Worm (Caenorhabditis elegans) whole organism, L2 larva: ENCODE results near the gene cal-3.

ENCODE experiments used
- C34F6.9 ChIP-seq: fragments of 150-350 bp; optimal IDR thresholded peaks from 2 replicates; lab custom pipeline; 2014; ENCODE audit warnings: missing biosample characterization, missing genetic modification characterization
- blmp-1 ChIP-seq: sonication (generic microtip); optimal IDR thresholded peaks from 2 replicates; lab custom pipeline; 2017; ENCODE audit warnings: missing genetic modification characterization, mild to moderate bottlenecking, missing compliant biosample characterization, antibody characterized with exemption, moderate library complexity; ENCODE audit not compliant: insufficient read depth
- crh-2 ChIP-seq: sonication (generic microtip); optimal IDR thresholded peaks from 2 replicates; lab custom pipeline; 2017; ENCODE audit warnings: missing biosample characterization, missing genetic modification characterization
- egl-27 ChIP-seq: sonication (generic microtip); optimal IDR thresholded peaks from 3 replicates; lab custom pipeline; 2017; ENCODE audit warnings: missing biosample characterization, missing genetic modification reagents, missing genetic modification characterization
- elt-1 ChIP-seq: fragments of 150-350 bp; optimal IDR thresholded peaks from 2 replicates; lab custom pipeline; 2014; ENCODE audit warnings: missing biosample characterization, missing genetic modification characterization
- nhr-10 ChIP-seq: sonication (generic microtip); optimal IDR thresholded peaks from 2 replicates; lab custom pipeline; 2017; ENCODE audit warnings: missing biosample characterization, missing genetic modification characterization
- nhr-11 ChIP-seq: fragments of 150-350 bp; optimal IDR thresholded peaks from 2 replicates; lab custom pipeline; 2014; ENCODE audit warnings: missing biosample characterization, missing genetic modification characterization
- nhr-77 ChIP-seq: fragments of 150-350 bp; optimal IDR thresholded peaks from 2 replicates; lab custom pipeline; 2014; ENCODE audit warnings: missing biosample characterization, missing genetic modification characterization
- snpc-4 ChIP-seq: fragments of 150-350 bp; optimal IDR thresholded peaks from 2 replicates; lab custom pipeline; 2014; ENCODE audit warnings: missing biosample characterization, missing genetic modification characterization
- unc-62 ChIP-seq: fragments of 150-350 bp; optimal IDR thresholded peaks from 2 replicates; lab custom pipeline; 2014; ENCODE audit warnings: missing biosample characterization, missing genetic modification reagents, missing genetic modification characterization
- ztf-11 ChIP-seq: sonication (generic microtip); optimal IDR thresholded peaks from 2 replicates; lab custom pipeline; 2017; ENCODE audit warnings: missing biosample characterization, missing genetic modification characterization
- ztf-4 ChIP-seq: fragments of 150-350 bp; optimal IDR thresholded peaks from 2 replicates; lab custom pipeline; 2014; ENCODE audit warnings: missing biosample characterization, missing genetic modification characterization

DNA sequence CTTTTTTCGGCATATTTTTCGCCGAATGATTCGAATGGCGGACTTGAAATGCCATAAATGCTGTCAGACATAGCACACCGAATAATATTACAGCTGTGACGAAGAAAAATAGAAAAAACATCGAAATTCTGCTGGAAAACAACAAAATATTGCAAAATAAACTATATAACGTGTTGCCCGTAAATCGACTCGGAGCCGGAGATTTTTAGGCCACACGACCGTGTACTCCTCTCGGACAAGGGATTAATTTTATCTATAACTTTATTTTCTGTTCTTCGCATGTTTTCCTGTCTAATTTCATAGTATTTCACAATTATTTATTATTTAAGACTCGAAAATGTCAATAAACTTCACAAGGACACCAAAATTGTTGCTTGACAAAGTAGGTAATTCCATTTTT lies 31.7 kb downstream of the cal-3 start, which contains the start of the genes algn-14 and M02B7.2:
- no peak for TF ChIP-seq ztf-4 (tag; lab: Kevin White, UChicago)
- TF ChIP-seq crh-2 (tag; lab: Kevin White, UChicago): peak; percentile 48
- TF ChIP-seq nhr-11 (tag; lab: Kevin White, UChicago): no peak
- TF ChIP-seq egl-27: no peak
- no peak for TF ChIP-seq elt-1 (tag; lab: Kevin White, UChicago)
- TF ChIP-seq nhr-77 (tag; lab: Kevin White, UChicago): no peak
- no peak for TF ChIP-seq blmp-1 (tag; lab: Kevin White, UChicago)
- TF ChIP-seq C34F6.9 (tag; lab: Kevin White, UChicago): peak; percentile 61
- no peak for TF ChIP-seq ztf-11 (tag; lab: Kevin White, UChicago)
- TF ChIP-seq unc-62: no peak
- no peak for TF ChIP-seq snpc-4 (tag; lab: Kevin White, UChicago)
- no peak for TF ChIP-seq nhr-10 (tag; lab: Kevin White, UChicago)
